Worm (Caenorhabditis elegans) whole organism, L2 larva: ENCODE measurements around the gene W06G6.20.

ENCODE experiments used
- F13H6.1 ChIP-seq: sonication (generic microtip); optimal IDR thresholded peaks from 2 replicates; lab custom pipeline; 2016; ENCODE audit warnings: missing genetic modification characterization, missing compliant biosample characterization
- R02D3.7 ChIP-seq: fragments of 150-350 bp; optimal IDR thresholded peaks from 2 replicates; lab custom pipeline; 2014; ENCODE audit warnings: missing biosample characterization, missing genetic modification characterization
- ZK546.5 ChIP-seq: sonication (generic microtip); optimal IDR thresholded peaks from 2 replicates; lab custom pipeline; 2017; ENCODE audit warnings: missing biosample characterization, missing genetic modification characterization
- alr-1 ChIP-seq: fragments of 150-350 bp; optimal IDR thresholded peaks from 2 replicates; lab custom pipeline; 2014; ENCODE audit warnings: missing biosample characterization, missing genetic modification characterization
- aly-2 ChIP-seq: fragments of 150-350 bp; optimal IDR thresholded peaks from 2 replicates; lab custom pipeline; 2014; ENCODE audit warnings: missing biosample characterization, missing genetic modification characterization
- ama-1 ChIP-seq: fragments of 150-350 bp; optimal IDR thresholded peaks from 2 replicates; lab custom pipeline; 2018; ENCODE audit warnings: inconsistent platforms
- blmp-1 ChIP-seq: sonication (generic microtip); optimal IDR thresholded peaks from 2 replicates; lab custom pipeline; 2017; ENCODE audit warnings: missing genetic modification characterization, mild to moderate bottlenecking, missing compliant biosample characterization, antibody characterized with exemption, moderate library complexity; ENCODE audit not compliant: insufficient read depth
- ceh-16 ChIP-seq: fragments of 150-350 bp; optimal IDR thresholded peaks from 2 replicates; lab custom pipeline; 2014; ENCODE audit warnings: missing biosample characterization, missing genetic modification characterization
- ceh-82 ChIP-seq: fragments of 150-350 bp; optimal IDR thresholded peaks from 2 replicates; lab custom pipeline; 2014; ENCODE audit warnings: missing biosample characterization, missing genetic modification characterization
- crh-2 ChIP-seq: sonication (generic microtip); optimal IDR thresholded peaks from 2 replicates; lab custom pipeline; 2017; ENCODE audit warnings: missing biosample characterization, missing genetic modification characterization
- dmd-4 ChIP-seq: sonication (generic microtip); optimal IDR thresholded peaks from 2 replicates; lab custom pipeline; 2017; ENCODE audit warnings: missing biosample characterization, missing genetic modification characterization
- egl-27 ChIP-seq: sonication (generic microtip); optimal IDR thresholded peaks from 3 replicates; lab custom pipeline; 2017; ENCODE audit warnings: missing biosample characterization, missing genetic modification reagents, missing genetic modification characterization
- elt-1 ChIP-seq: fragments of 150-350 bp; optimal IDR thresholded peaks from 2 replicates; lab custom pipeline; 2014; ENCODE audit warnings: missing biosample characterization, missing genetic modification characterization
- elt-3 ChIP-seq: sonication (generic microtip); optimal IDR thresholded peaks from 2 replicates; lab custom pipeline; 2017; ENCODE audit warnings: missing biosample characterization, missing genetic modification characterization
- fos-1 ChIP-seq: fragments of 150-350 bp; optimal IDR thresholded peaks from 2 replicates; lab custom pipeline; 2014; ENCODE audit warnings: missing biosample characterization, missing genetic modification characterization
- lin-11 ChIP-seq: fragments of 150-350 bp; sonication (generic microtip); optimal IDR thresholded peaks from 2 replicates; lab custom pipeline; 2014; ENCODE audit warnings: missing biosample characterization, missing genetic modification characterization, inconsistent platforms, mixed read lengths
- lin-13 ChIP-seq: fragments of 150-350 bp; optimal IDR thresholded peaks from 2 replicates; lab custom pipeline; 2014; ENCODE audit warnings: missing biosample characterization, missing genetic modification reagents, missing genetic modification characterization
- lin-39 ChIP-seq: fragments of 150-350 bp; optimal IDR thresholded peaks from 2 replicates; lab custom pipeline; 2014; ENCODE audit warnings: missing biosample characterization, missing genetic modification reagents, missing genetic modification characterization
- lsy-2 ChIP-seq, 2 experiments: fragments of 150-350 bp in 1 of 2; sonication (generic microtip) in 1 of 2; optimal IDR thresholded peaks; 2 replicates each; lab custom pipeline; 2014 to 2017; ENCODE audit warnings: missing biosample characterization in 2 of 2, missing genetic modification characterization in 2 of 2
- mab-5 ChIP-seq: fragments of 150-350 bp; optimal IDR thresholded peaks from 2 replicates; lab custom pipeline; 2014; ENCODE audit warnings: missing biosample characterization, missing genetic modification characterization
- nhr-10 ChIP-seq: sonication (generic microtip); optimal IDR thresholded peaks from 2 replicates; lab custom pipeline; 2017; ENCODE audit warnings: missing biosample characterization, missing genetic modification characterization
- nhr-11 ChIP-seq: fragments of 150-350 bp; optimal IDR thresholded peaks from 2 replicates; lab custom pipeline; 2014; ENCODE audit warnings: missing biosample characterization, missing genetic modification characterization
- nhr-129 ChIP-seq: fragments of 150-350 bp; optimal IDR thresholded peaks from 2 replicates; lab custom pipeline; 2014; ENCODE audit warnings: missing biosample characterization, missing genetic modification characterization
- nhr-21 ChIP-seq: fragments of 150-350 bp; optimal IDR thresholded peaks from 2 replicates; lab custom pipeline; 2014; ENCODE audit warnings: missing biosample characterization, missing genetic modification characterization
- nhr-237 ChIP-seq: fragments of 150-350 bp; optimal IDR thresholded peaks from 2 replicates; lab custom pipeline; 2014; ENCODE audit warnings: missing biosample characterization, missing genetic modification characterization
- nhr-25 ChIP-seq: fragments of 150-350 bp; sonication (generic microtip); optimal IDR thresholded peaks from 3 replicates; lab custom pipeline; 2014; ENCODE audit warnings: missing biosample characterization, missing genetic modification characterization
- skn-1 ChIP-seq: sonication (generic microtip); optimal IDR thresholded peaks from 2 replicates; lab custom pipeline; 2017; ENCODE audit warnings: missing biosample characterization, missing genetic modification characterization
- sma-3 ChIP-seq: sonication (generic microtip); optimal IDR thresholded peaks from 2 replicates; lab custom pipeline; 2016; ENCODE audit warnings: missing genetic modification reagents, missing genetic modification characterization, missing compliant biosample characterization
- sma-9 ChIP-seq, 2 experiments: fragments of 150-350 bp in 1 of 2; sonication (generic microtip) in 1 of 2; optimal IDR thresholded peaks; 2 replicates each; lab custom pipeline; 2014 to 2016; ENCODE audit warnings: missing genetic modification characterization in 2 of 2, mild to moderate bottlenecking in 1 of 2, missing biosample characterization in 1 of 2, missing compliant biosample characterization in 1 of 2, missing genetic modification reagents in 1 of 2, moderate library complexity in 1 of 2
- unc-39 ChIP-seq: fragments of 150-350 bp; optimal IDR thresholded peaks from 2 replicates; lab custom pipeline; 2014; ENCODE audit warnings: missing biosample characterization, missing genetic modification characterization
- unc-55 ChIP-seq: fragments of 150-350 bp; sonication (generic microtip); optimal IDR thresholded peaks from 3 replicates; lab custom pipeline; 2014; ENCODE audit warnings: missing biosample characterization, missing genetic modification reagents, missing genetic modification characterization
- ztf-11 ChIP-seq: sonication (generic microtip); optimal IDR thresholded peaks from 2 replicates; lab custom pipeline; 2017; ENCODE audit warnings: missing biosample characterization, missing genetic modification characterization
- ztf-4 ChIP-seq: fragments of 150-350 bp; optimal IDR thresholded peaks from 2 replicates; lab custom pipeline; 2014; ENCODE audit warnings: missing biosample characterization, missing genetic modification characterization

W06G6.20 gene

DNA sequence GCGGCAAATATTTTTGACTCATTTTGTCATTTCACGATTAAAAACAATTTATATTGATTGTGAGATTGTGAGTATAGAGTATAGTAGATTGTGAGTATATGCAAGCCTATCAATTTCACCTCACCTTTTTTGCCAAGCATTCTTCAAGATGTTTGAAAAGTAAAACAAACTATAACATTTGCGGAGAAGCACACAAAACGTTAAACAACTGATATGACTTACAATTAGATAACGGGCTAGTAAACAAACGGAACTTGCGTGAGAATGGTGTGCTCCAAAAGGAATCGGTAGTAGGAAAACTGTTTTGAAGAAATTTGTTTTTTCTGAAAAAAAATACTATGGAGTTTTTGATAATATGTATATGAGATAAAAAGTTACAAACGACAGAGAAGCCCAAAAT, 38.1 kb downstream of the W06G6.20 start:
- TF ChIP-seq lin-13 (GFP tag; lab: Kevin White, UChicago) = no peak
- TF ChIP-seq ceh-16 (tag; lab: Kevin White, UChicago) = no peak
- TF ChIP-seq nhr-237 (tag; lab: Kevin White, UChicago) = no peak
- no peak for TF ChIP-seq unc-39
- peak; percentile 84 for TF ChIP-seq fos-1 (tag; lab: Kevin White, UChicago)
- TF ChIP-seq blmp-1 (tag; lab: Kevin White, UChicago) = no peak
- no peak for TF ChIP-seq ztf-4 (tag; lab: Kevin White, UChicago)
- TF ChIP-seq nhr-10 (tag; lab: Kevin White, UChicago) = no peak
- TF ChIP-seq crh-2 (tag; lab: Kevin White, UChicago) = peak; percentile 13
- no peak for TF ChIP-seq aly-2
- no peak for TF ChIP-seq lin-39 (tag; lab: Kevin White, UChicago)
- TF ChIP-seq lin-11 (tag; lab: Kevin White, UChicago) = no peak
- no peak for TF ChIP-seq F13H6.1 (tag; lab: Kevin White, UChicago)
- no peak for TF ChIP-seq lsy-2 (tag; optimal IDR thresholded peaks at IDR 0.05; lab: Kevin White, UChicago)
- no peak for TF ChIP-seq sma-3 (GFP tag; lab: Kevin White, UChicago)
- TF ChIP-seq sma-9 (GFP tag; optimal IDR thresholded peaks at IDR 0.05; lab: Kevin White, UChicago) = peak; percentile 10
- no peak for TF ChIP-seq sma-9 (tag; optimal IDR thresholded peaks at IDR 0.05; lab: Kevin White, UChicago)

DNA sequence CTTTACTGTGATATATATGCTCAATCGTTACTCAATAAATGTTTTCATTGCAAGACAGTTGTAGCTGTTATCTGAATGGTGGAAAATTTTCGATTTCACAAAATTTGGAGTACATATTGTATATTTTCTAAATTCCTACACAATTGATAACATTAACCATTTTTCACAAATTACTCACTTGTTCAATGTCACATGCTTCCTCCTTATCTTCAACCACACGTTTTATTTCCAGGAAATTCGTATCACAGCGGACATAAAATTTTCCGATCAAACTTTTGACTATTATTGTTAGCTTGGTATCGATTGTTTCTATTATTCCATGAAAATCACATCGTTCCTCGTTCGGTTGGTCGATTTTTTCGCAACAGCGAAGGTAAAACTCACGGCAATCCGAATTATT, 39.7 kb downstream of the W06G6.20 start:
- TF ChIP-seq ztf-4 (tag; lab: Kevin White, UChicago) (no peak), fos-1 (tag; lab: Kevin White, UChicago) (peak; percentile 24)

DNA sequence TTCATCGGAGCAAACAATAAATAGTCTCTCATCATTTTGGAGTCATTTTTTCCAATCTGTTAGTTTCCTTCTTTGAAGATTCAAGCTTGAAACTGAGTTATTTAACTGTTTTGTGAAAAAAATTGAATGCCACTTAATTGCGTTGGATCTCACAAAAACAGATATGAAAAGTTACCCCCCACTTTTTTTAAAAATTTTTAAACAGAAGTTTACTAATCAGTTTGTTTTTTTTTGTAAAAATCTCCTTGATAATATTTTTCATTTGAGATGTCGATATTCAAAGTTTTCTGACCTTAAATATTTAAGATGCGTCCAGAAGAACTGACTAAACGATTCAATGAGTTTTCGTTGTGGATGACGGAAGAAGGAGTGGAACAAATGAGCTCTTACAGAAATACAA, 41.9 kb downstream of the W06G6.20 start, which contains the start of gene Y32B12C.1:
Gene Y32B12C.1 (plus strand): TSS at position 301 of the 400 bp plus-strand sequence.
- TF ChIP-seq ztf-11 (tag; lab: Kevin White, UChicago) (no peak), unc-55 (GFP tag; lab: Kevin White, UChicago) (no peak), R02D3.7 (tag; lab: Kevin White, UChicago) (no peak), alr-1 (tag; lab: Kevin White, UChicago) (no peak), sma-9 (GFP tag; optimal IDR thresholded peaks at IDR 0.05; lab: Kevin White, UChicago) (no peak), sma-9 (tag; optimal IDR thresholded peaks at IDR 0.05; lab: Kevin White, UChicago) (no peak), nhr-11 (tag; lab: Kevin White, UChicago) (no peak)

DNA sequence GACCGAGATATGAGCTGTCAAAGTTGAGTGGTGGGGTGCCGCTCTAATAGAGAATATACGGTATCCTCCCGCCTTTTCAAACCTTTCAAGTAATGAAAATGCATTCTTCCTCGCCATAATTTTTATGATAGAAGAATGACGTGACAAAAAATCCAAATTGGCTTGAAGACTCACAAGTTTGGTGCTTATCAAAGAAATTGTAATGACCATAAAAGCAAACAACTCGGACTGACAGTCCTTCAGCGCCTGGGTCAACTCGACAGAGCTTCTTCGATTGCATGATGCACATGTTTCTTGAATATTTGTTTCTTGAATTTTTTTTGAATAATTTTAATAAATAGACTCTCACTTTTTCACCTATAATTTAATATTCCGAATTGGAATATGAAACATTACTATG, 42.7 kb downstream of the W06G6.20 start:
- no peak for TF ChIP-seq blmp-1 (tag; lab: Kevin White, UChicago)
- no peak for TF ChIP-seq unc-39
- no peak for TF ChIP-seq egl-27
- TF ChIP-seq fos-1 (tag; lab: Kevin White, UChicago) = peak; percentile 74
- TF ChIP-seq R02D3.7 (tag; lab: Kevin White, UChicago) = no peak

DNA sequence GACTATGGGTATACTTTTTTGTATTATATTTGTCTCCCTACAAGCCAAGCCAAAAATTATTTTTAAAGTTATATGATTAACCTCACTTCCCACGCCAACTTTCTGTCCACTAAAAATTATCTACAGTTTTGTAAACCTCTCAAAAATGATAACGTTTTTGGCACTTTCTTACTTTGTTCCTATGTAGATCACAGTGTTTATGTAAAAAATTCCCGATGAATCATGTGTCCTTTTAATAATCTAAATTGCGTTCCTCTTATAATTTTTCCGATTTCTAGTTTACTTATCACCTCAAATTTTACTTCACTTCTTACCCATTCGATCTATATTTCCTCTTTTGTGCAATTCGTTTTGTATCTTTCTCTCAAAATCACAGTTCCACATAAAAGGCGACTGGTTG, 43.9 kb downstream of the W06G6.20 start:
- TF ChIP-seq aly-2 (no peak), nhr-21 (tag; lab: Kevin White, UChicago) (no peak), sma-3 (GFP tag; lab: Kevin White, UChicago) (no peak), mab-5 (tag; lab: Kevin White, UChicago) (no peak), skn-1 (tag; lab: Kevin White, UChicago) (no peak), dmd-4 (tag; lab: Kevin White, UChicago) (no peak), fos-1 (tag; lab: Kevin White, UChicago) (peak; percentile 18)
- TF ChIP-seq, all 48 proteins: peak for 1

DNA sequence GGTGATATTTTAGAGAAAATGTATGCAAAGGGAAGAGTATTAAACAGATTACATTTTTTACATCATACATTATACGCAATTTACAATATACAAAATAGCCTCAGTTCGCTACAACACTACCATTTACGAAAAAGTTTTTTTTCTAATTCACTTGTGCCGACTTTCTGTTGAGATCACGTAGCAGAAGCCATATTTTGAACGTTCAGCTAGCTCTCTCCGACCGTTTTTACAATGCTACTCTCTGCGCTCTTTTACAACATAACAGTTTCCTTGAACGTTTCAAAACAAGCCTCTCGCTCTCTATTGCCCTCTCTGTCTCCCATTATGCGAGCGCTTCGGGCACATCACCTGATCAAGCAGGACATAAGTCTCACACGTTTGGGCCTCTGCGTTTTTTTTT, 45.1 kb downstream of the W06G6.20 start, which contains the start of gene T03E6.8:
Gene T03E6.8 (minus strand): TSS at position 101 of the 400 bp plus-strand sequence.
- TF ChIP-seq nhr-25 (tag; lab: Kevin White, UChicago) (no peak), egl-27 (no peak), elt-3 (tag; lab: Kevin White, UChicago) (no peak), dmd-4 (tag; lab: Kevin White, UChicago) (no peak), lin-39 (tag; lab: Kevin White, UChicago) (no peak), skn-1 (tag; lab: Kevin White, UChicago) (no peak), elt-1 (no peak), unc-39 (no peak), ama-1 (lab: Kevin White, UChicago) (no peak), ceh-82 (no peak), sma-9 (GFP tag; optimal IDR thresholded peaks at IDR 0.05; lab: Kevin White, UChicago) (no peak), sma-9 (tag; optimal IDR thresholded peaks at IDR 0.05; lab: Kevin White, UChicago) (no peak), unc-55 (GFP tag; lab: Kevin White, UChicago) (no peak), F13H6.1 (tag; lab: Kevin White, UChicago) (no peak), ZK546.5 (tag; lab: Kevin White, UChicago) (no peak), nhr-129 (tag; lab: Kevin White, UChicago) (no peak)
